Worm (Caenorhabditis elegans): Measurements from ENCODE around the gene srh-236.

The srh-236 gene

DNA sequence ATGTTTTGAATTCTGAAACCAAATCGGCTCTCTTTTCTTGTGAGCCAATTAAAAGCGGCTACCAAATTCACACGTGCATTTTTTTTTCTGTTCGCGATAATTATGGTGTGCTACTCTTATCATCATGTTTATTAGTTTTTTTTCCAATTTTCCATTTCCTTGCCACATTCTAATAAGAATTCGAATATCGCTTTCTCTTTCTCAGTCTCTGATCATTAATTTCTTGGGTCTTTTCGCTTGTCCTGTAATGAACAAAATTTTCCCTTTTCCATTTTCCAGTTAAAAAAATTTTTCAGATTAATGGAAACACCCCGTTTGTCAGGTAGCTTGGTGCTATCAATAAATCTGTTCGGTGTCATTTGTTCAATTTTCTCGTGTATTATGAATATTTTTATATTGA, 40.3 kb downstream of the srh-236 start, which contains the start of gene srbc-26:
Gene srbc-26 (plus strand): TSS at position 301 of the 400 bp plus-strand sequence.
- no peak for TF ChIP-seq unc-62 (GFP tag; optimal IDR thresholded peaks at IDR 0.05)
- TF ChIP-seq nhr-28 (tag; optimal IDR thresholded peaks at IDR 0.05): no peak
- no peak for TF ChIP-seq sptf-1 (tag; optimal IDR thresholded peaks at IDR 0.05)
- TF ChIP-seq pha-4 (tag; optimal IDR thresholded peaks at IDR 0.05): no peak
- TF ChIP-seq mep-1 (tag; optimal IDR thresholded peaks at IDR 0.05): no peak
- TF ChIP-seq ceh-43 (GFP tag; optimal IDR thresholded peaks at IDR 0.05): no peak
- TF ChIP-seq elt-3 (tag; optimal IDR thresholded peaks at IDR 0.05): no peak
- no peak for TF ChIP-seq lin-13 (tag; optimal IDR thresholded peaks at IDR 0.05)
- TF ChIP-seq lin-32 (GFP tag; optimal IDR thresholded peaks at IDR 0.05): no peak
- TF ChIP-seq mls-2 (tag; optimal IDR thresholded peaks at IDR 0.05): no peak
- TF ChIP-seq unc-120 (tag; optimal IDR thresholded peaks at IDR 0.05; ENCODE audit: poor library complexity, severe bottlenecking): no peak
- TF ChIP-seq ham-2 (GFP tag; optimal IDR thresholded peaks at IDR 0.05): no peak

DNA sequence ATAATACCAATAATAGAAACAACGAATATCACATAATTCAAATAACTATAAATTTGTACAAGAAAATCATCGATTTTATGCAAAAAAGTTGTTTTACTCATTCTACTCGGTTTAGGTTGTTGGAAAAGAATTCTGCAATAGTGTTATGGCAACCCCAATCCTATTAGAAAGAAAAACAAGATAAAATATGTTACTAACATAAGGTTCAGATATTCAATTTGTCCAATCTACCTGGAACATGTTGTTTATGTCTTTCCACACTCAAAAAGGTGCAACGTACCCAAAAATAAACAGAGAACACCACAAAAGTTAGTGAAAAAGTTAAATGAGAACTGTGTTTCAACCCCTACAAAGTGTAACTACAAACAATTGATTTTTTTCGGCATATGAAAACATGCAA, 41.0 kb downstream of the srh-236 start, which contains the start of gene srw-51:
Gene srw-51 (minus strand): TSS at position 101 of the 400 bp plus-strand sequence.
- TF ChIP-seq nhr-76 (tag; optimal IDR thresholded peaks at IDR 0.05): no peak
- TF ChIP-seq bed-3 (GFP tag; optimal IDR thresholded peaks at IDR 0.05): no peak
- TF ChIP-seq mls-2 (tag; optimal IDR thresholded peaks at IDR 0.05): no peak
- TF ChIP-seq nhr-28 (tag; optimal IDR thresholded peaks at IDR 0.05): no peak

DNA sequence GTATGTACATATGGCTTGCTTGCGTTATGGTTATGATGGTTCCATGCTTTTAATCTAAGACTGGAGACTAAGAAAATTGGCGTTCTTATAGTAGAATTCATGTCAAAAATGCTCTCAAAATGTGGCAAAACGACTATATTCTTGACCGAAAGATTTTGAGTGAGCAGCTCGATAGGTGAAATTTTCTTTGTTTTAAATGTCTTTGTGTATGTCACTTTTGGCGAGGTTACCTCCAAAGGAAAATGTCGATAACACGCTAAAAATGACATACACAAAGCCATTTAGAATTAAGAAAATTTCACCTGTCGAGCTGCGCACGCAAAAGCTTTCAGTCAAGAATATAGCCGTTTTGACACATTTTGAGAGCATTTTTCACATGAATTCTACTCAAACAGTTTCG, 44.4 kb downstream of the srh-236 start, which contains the start of gene srz-66:
Gene srz-66 (minus strand): TSS at position 101 of the 400 bp plus-strand sequence.
- TF ChIP-seq nhr-237 (tag; optimal IDR thresholded peaks at IDR 0.05) (no peak), tbx-8 (GFP tag; optimal IDR thresholded peaks at IDR 0.05) (no peak), ceh-43 (GFP tag; optimal IDR thresholded peaks at IDR 0.05) (no peak), unc-120 (tag; optimal IDR thresholded peaks at IDR 0.05; ENCODE audit: poor library complexity, severe bottlenecking) (no peak), lsy-2 (tag; optimal IDR thresholded peaks at IDR 0.05) (no peak), unc-39 (tag; optimal IDR thresholded peaks at IDR 0.05) (no peak), unc-62 (GFP tag; optimal IDR thresholded peaks at IDR 0.05) (no peak), hlh-1 (tag; optimal IDR thresholded peaks at IDR 0.05) (no peak), zip-8 (tag; optimal IDR thresholded peaks at IDR 0.05) (no peak), ceh-39 (tag; optimal IDR thresholded peaks at IDR 0.05) (no peak), nhr-12 (tag; optimal IDR thresholded peaks at IDR 0.05) (no peak), mep-1 (tag; optimal IDR thresholded peaks at IDR 0.05) (no peak)

DNA sequence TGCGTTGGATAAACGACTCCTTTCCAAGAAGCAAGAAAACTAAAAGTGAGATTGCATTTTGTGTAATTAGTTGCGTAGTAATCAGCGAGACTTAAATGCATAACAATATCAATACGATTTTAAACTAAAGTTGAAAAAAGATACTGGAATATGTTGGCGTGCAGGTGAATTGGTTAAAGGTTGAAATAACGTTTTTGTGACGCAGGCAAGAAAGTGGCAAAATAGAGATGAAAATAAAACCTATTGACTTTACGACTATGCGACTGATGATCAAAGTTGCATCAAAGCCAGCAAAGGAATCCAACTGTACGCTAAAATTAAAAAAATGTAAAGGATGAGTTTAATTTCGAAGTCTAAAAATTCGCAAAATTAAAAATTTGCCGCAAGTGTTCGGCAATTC, 46.4 kb downstream of the srh-236 start, which contains the start of gene srh-102:
Gene srh-102 (minus strand): TSS at position 101 of the 400 bp plus-strand sequence.
- TF ChIP-seq hlh-1 (tag; optimal IDR thresholded peaks at IDR 0.05) (no peak), M03D4.4 (tag; optimal IDR thresholded peaks at IDR 0.05) (no peak), mls-2 (tag; optimal IDR thresholded peaks at IDR 0.05) (no peak), ztf-11 (tag; optimal IDR thresholded peaks at IDR 0.05) (no peak), mab-5 (tag; optimal IDR thresholded peaks at IDR 0.05) (no peak), zip-8 (tag; optimal IDR thresholded peaks at IDR 0.05) (no peak), unc-62 (GFP tag; optimal IDR thresholded peaks at IDR 0.05) (no peak), bed-3 (GFP tag; optimal IDR thresholded peaks at IDR 0.05) (no peak), sptf-1 (tag; optimal IDR thresholded peaks at IDR 0.05) (no peak)
